Worm (Caenorhabditis elegans) whole organism, mixed stage, embryonic: ENCODE results near the gene dlc-5.

Source experiments
- ham-2 ChIP-seq: fragments of 200-800 bp; sonication (Bioruptor generic); optimal IDR thresholded peaks from 2 replicates; lab custom pipeline; 2018; ENCODE audit warnings: mild to moderate bottlenecking, missing genetic modification characterization, missing compliant biosample characterization
- hlh-1 ChIP-seq: fragments of 150-350 bp; optimal IDR thresholded peaks from 2 replicates; lab custom pipeline; 2014; ENCODE audit warnings: missing biosample characterization, missing genetic modification reagents, missing genetic modification characterization
- mab-5 ChIP-seq: fragments of 150-350 bp; optimal IDR thresholded peaks from 2 replicates; lab custom pipeline; 2014; ENCODE audit warnings: missing biosample characterization, missing genetic modification characterization
- mls-2 ChIP-seq: sonication (generic microtip); optimal IDR thresholded peaks from 2 replicates; lab custom pipeline; 2016; ENCODE audit warnings: mild to moderate bottlenecking, missing genetic modification characterization, moderate library complexity, missing compliant biosample characterization
- nhr-2 ChIP-seq: fragments of 150-350 bp; optimal IDR thresholded peaks from 2 replicates; lab custom pipeline; 2014; ENCODE audit warnings: missing biosample characterization, missing genetic modification characterization
- nhr-28 ChIP-seq: fragments of 150-350 bp; optimal IDR thresholded peaks from 2 replicates; lab custom pipeline; 2014; ENCODE audit warnings: missing biosample characterization, missing genetic modification characterization
- nhr-76 ChIP-seq: sonication (generic microtip); optimal IDR thresholded peaks from 2 replicates; lab custom pipeline; 2017; ENCODE audit warnings: missing biosample characterization, missing genetic modification characterization
- pha-4 ChIP-seq: fragments of 150-350 bp; optimal IDR thresholded peaks from 2 replicates; lab custom pipeline; 2018; ENCODE audit warnings: missing biosample characterization, missing genetic modification reagents, missing genetic modification characterization
- sem-2 ChIP-seq: fragments of 200-800 bp; sonication (Bioruptor generic); optimal IDR thresholded peaks from 2 replicates; lab custom pipeline; 2018; ENCODE audit warnings: mild to moderate bottlenecking, missing genetic modification characterization, missing compliant biosample characterization
- sptf-1 ChIP-seq: sonication (generic microtip); optimal IDR thresholded peaks from 2 replicates; lab custom pipeline; 2017; ENCODE audit warnings: mild to moderate bottlenecking, missing genetic modification characterization, moderate library complexity, missing compliant biosample characterization
- unc-120 ChIP-seq: sonication (generic microtip); optimal IDR thresholded peaks from 2 replicates; lab custom pipeline; 2017; ENCODE audit warnings: missing genetic modification characterization, missing compliant biosample characterization; ENCODE audit not compliant: poor library complexity, severe bottlenecking

The dlc-5 gene

DNA sequence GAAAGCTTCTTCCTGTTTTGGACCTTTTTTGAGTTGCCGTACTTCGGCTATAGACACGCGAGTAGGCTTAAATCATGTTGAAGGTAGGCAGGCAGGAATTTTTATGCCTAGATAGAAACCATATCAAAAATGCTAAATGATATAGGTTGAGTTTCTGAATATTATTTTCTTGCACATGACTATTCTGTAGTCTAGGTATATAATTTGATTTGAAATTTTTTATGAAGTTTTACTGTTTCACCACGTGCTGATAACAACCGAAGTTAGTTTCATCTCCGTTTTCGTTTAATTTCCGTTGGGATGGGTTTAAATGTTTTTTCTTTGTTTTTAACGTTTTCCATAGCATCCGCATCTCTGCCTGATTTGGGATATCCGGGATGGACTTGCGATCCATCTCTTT, 49.0 kb downstream of the dlc-5 start, which contains the start of gene Y73B6BL.37:
Gene Y73B6BL.37, plus strand, starts transcription at position 301 of the 400 bp plus-strand sequence.
- TF ChIP-seq nhr-28 (tag; lab: Kevin White, UChicago) (no peak), sem-2 (no peak), mab-5 (tag; lab: Kevin White, UChicago) (no peak), pha-4 (tag; lab: Kevin White, UChicago) (no peak), hlh-1 (no peak), ham-2 (no peak), mls-2 (tag; lab: Kevin White, UChicago) (no peak), nhr-76 (tag; lab: Kevin White, UChicago) (no peak), nhr-2 (tag; lab: Kevin White, UChicago) (no peak), unc-120 (tag; lab: Kevin White, UChicago) (no peak), sptf-1 (tag; lab: Kevin White, UChicago) (no peak)
